Worm (Caenorhabditis elegans): ENCODE measurements around the gene F36A4.1.

DNA sequence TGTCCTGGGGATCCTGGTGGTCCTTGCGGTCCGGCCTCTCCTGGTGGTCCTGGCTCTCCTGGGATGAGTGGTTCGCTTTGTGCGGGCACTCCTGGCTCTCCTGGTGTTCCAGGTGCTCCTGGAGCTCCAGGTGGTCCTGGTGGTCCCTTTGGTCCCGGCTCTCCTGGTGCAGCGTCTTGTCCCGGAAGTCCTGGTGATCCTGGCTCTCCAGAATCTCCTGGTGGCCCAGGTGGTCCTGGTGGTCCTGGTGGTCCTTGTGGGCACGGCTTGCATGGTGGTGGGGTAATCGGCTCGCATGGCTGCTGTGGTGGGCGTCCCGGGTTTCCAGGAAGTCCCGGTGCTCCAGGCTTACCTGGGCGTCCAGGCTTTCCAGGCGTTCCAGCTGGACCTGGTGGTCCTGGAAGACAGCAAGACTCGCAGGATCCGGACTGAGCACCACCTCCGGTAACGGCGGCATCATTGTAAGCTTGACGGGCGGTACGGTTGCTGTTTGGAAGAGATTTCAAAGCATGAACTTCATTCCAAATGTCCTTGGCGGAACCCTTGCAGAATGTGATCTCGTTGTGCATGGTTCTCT, 28.3 kb upstream of the F36A4.1 start:
- TF ChIP-seq somi-1 (GFP tag; optimal IDR thresholded peaks at IDR 0.05) (no peak), egrh-3 (GFP tag; IDR thresholded peaks at IDR 0.05) (peak; percentile 94), ceh-58 (GFP tag; IDR thresholded peaks at IDR 0.05) (no peak), nhr-80 (tag; optimal IDR thresholded peaks at IDR 0.05) (no peak), unc-62 (GFP tag; optimal IDR thresholded peaks at IDR 0.05) (no peak), snpc-1.3 (tag; optimal IDR thresholded peaks at IDR 0.05; ENCODE audit: insufficient read depth) (no peak)
